Fruit fly (Drosophila melanogaster) whole organism, embryonic: Measurements from ENCODE around the gene CG15404.

Experiments
- Adf1 ChIP-seq: fragments of 200-800 bp; sonication (Bioruptor generic); IDR thresholded peaks from 2 replicates; pipeline ENCODE4 v1.3.6; 2022; ENCODE audit warnings: missing biosample characterization, missing genetic modification characterization
- Asciz ChIP-seq: fragments of 200-800 bp; sonication (Bioruptor generic); optimal IDR thresholded peaks from 2 replicates; lab custom pipeline; 2017; ENCODE audit warnings: missing biosample characterization, mild to moderate bottlenecking, missing genetic modification characterization, missing genetic modification reagents
- BEAF-32 ChIP-seq: fragments of 200-800 bp; sonication (Bioruptor generic); optimal IDR thresholded peaks from 3 replicates; lab custom pipeline; 2017; ENCODE audit warnings: missing biosample characterization, missing genetic modification characterization, mild to moderate bottlenecking, moderate library complexity, missing genetic modification reagents
- Bgb ChIP-seq: fragments of 200-800 bp; sonication (Bioruptor generic); IDR thresholded peaks from 2 replicates; pipeline ENCODE4 v1.3.6; 2022; ENCODE audit warnings: missing biosample characterization, missing genetic modification characterization; ENCODE audit not compliant: partially characterized antibody
- CG11093 ChIP-seq: fragments of 200-800 bp; sonication (Bioruptor generic); IDR thresholded peaks from 3 replicates; pipeline ENCODE4 v1.3.6; 2022; ENCODE audit warnings: missing biosample characterization, missing genetic modification characterization
- CG12219 ChIP-seq: fragments of 200-800 bp; sonication (Bioruptor generic); optimal IDR thresholded peaks from 3 replicates; lab custom pipeline; 2018; ENCODE audit warnings: missing biosample characterization, mild to moderate bottlenecking, missing genetic modification characterization
- CG12236 ChIP-seq: fragments of 200-800 bp; sonication (Bioruptor generic); optimal IDR thresholded peaks from 2 replicates; lab custom pipeline; 2016; ENCODE audit warnings: missing biosample characterization, missing genetic modification characterization
- CG12299 ChIP-seq: fragments of 200-800 bp; sonication (Bioruptor generic); optimal IDR thresholded peaks from 2 replicates; lab custom pipeline; 2018; ENCODE audit warnings: missing biosample characterization, mild to moderate bottlenecking, missing genetic modification characterization
- CG14860 ChIP-seq: fragments of 200-800 bp; sonication (Bioruptor generic); IDR thresholded peaks from 3 replicates; pipeline ENCODE4 v1.3.6; 2022; ENCODE audit warnings: missing biosample characterization, missing genetic modification characterization; ENCODE audit not compliant: partially characterized antibody
- CG15073 ChIP-seq: fragments of 200-800 bp; sonication (Bioruptor generic); optimal IDR thresholded peaks from 2 replicates; lab custom pipeline; 2016; ENCODE audit warnings: missing biosample characterization, missing genetic modification characterization
- CG17912 ChIP-seq: fragments of 200-800 bp; sonication (Bioruptor generic); optimal IDR thresholded peaks from 2 replicates; lab custom pipeline; 2018; ENCODE audit warnings: missing biosample characterization, mild to moderate bottlenecking, missing genetic modification characterization
- CG2202 ChIP-seq: fragments of 200-800 bp; sonication (Bioruptor generic); optimal IDR thresholded peaks from 2 replicates; lab custom pipeline; 2018; ENCODE audit warnings: missing biosample characterization, mild to moderate bottlenecking, missing genetic modification characterization
- CG2712 ChIP-seq: fragments of 200-800 bp; optimal IDR thresholded peaks from 3 replicates; lab custom pipeline; 2019; ENCODE audit warnings: missing biosample characterization, mild to moderate bottlenecking, missing genetic modification characterization, moderate library complexity
- CG30403 ChIP-seq: fragments of 200-800 bp; sonication (Bioruptor generic); optimal IDR thresholded peaks from 3 replicates; lab custom pipeline; 2016; ENCODE audit warnings: missing biosample characterization, missing genetic modification characterization
- CG30431 ChIP-seq: fragments of 200-800 bp; sonication (Bioruptor generic); optimal IDR thresholded peaks from 2 replicates; lab custom pipeline; 2017; ENCODE audit warnings: missing biosample characterization, missing genetic modification characterization
- CG32532 ChIP-seq: fragments of 200-800 bp; sonication (Bioruptor generic); IDR thresholded peaks from 2 replicates; pipeline ENCODE4 v1.3.6; 2022; ENCODE audit warnings: missing biosample characterization, missing genetic modification characterization
- CG6683 ChIP-seq: fragments of 200-800 bp; sonication (Bioruptor generic); optimal IDR thresholded peaks from 2 replicates; lab custom pipeline; 2017; ENCODE audit warnings: missing biosample characterization, mild to moderate bottlenecking, missing genetic modification characterization, missing genetic modification reagents
- CG8359 ChIP-seq: fragments of 200-800 bp; sonication (Bioruptor generic); optimal IDR thresholded peaks from 2 replicates; lab custom pipeline; 2017; ENCODE audit warnings: missing biosample characterization, mild to moderate bottlenecking, missing genetic modification characterization, borderline replicate concordance
- CG8944 ChIP-seq: fragments of 200-800 bp; sonication (Bioruptor generic); optimal IDR thresholded peaks from 3 replicates; lab custom pipeline; 2016; ENCODE audit warnings: missing biosample characterization, missing genetic modification characterization
- CG9797 ChIP-seq: fragments of 200-800 bp; sonication (Bioruptor generic); optimal IDR thresholded peaks from 3 replicates; lab custom pipeline; 2018; ENCODE audit warnings: missing biosample characterization, mild to moderate bottlenecking, missing genetic modification characterization
- Dref ChIP-seq: fragments of 200-800 bp; sonication (Bioruptor generic); IDR thresholded peaks from 2 replicates; pipeline ENCODE4 v1.3.6; 2022; ENCODE audit warnings: missing biosample characterization, missing genetic modification characterization
- Gsc ChIP-seq: fragments of 200-800 bp; sonication (Bioruptor generic); IDR thresholded peaks from 2 replicates; pipeline ENCODE4 v1.3.6; 2022; ENCODE audit warnings: missing biosample characterization, missing genetic modification characterization
- HLH54F ChIP-seq: fragments of 200-800 bp; sonication (Bioruptor generic); optimal IDR thresholded peaks from 3 replicates; lab custom pipeline; 2016; ENCODE audit warnings: missing biosample characterization, missing genetic modification characterization
- Hr3 ChIP-seq: fragments of 200-800 bp; sonication (Bioruptor generic); optimal IDR thresholded peaks from 3 replicates; lab custom pipeline; 2016; ENCODE audit warnings: missing biosample characterization, missing genetic modification characterization
- Hr78 ChIP-seq, 2 experiments: fragments of 200-800 bp in 1 of 2; fragments of >200 bp in 1 of 2; sonication (Bioruptor generic) in 1 of 2; optimal IDR thresholded peaks; 2 replicates each; lab custom pipeline; 2017 to 2019; ENCODE audit warnings: missing biosample characterization in 2 of 2, missing genetic modification characterization in 2 of 2, mild to moderate bottlenecking in 1 of 2, moderate library complexity in 1 of 2
- NFAT ChIP-seq: fragments of 200-800 bp; sonication (Bioruptor generic); IDR thresholded peaks from 2 replicates; pipeline ENCODE4 v1.3.6; 2022; ENCODE audit warnings: missing biosample characterization, missing genetic modification characterization
- Pdp1 ChIP-seq, 2 experiments: fragments of 200-800 bp; sonication (Bioruptor generic); optimal IDR thresholded peaks; 3 replicates each; lab custom pipeline; 2016; ENCODE audit warnings: missing biosample characterization in 2 of 2, missing genetic modification characterization in 2 of 2, mild to moderate bottlenecking in 1 of 2, moderate library complexity in 1 of 2
- Side ChIP-seq: fragments of 200-800 bp; sonication (Bioruptor generic); optimal IDR thresholded peaks from 2 replicates; lab custom pipeline; 2016; ENCODE audit warnings: missing biosample characterization, missing genetic modification characterization
- Trl ChIP-seq, 3 experiments: fragments of >200 bp in 2 of 3; fragments of 200-800 bp in 1 of 3; sonication (Bioruptor generic) in 1 of 3; optimal IDR thresholded peaks; 2 replicates in 1 of 3; 3 replicates in 2 of 3; lab custom pipeline; 2016 to 2017; ENCODE audit warnings: missing biosample characterization in 1 of 3, missing genetic modification characterization in 1 of 3
- ap ChIP-seq: fragments of 200-800 bp; sonication (Bioruptor generic); IDR thresholded peaks from 2 replicates; pipeline ENCODE4 v1.3.6; 2022; ENCODE audit warnings: missing biosample characterization, missing genetic modification characterization
- bowl ChIP-seq: fragments of 200-800 bp; sonication (Bioruptor generic); IDR thresholded peaks from 2 replicates; pipeline ENCODE4 v1.3.6; 2022; ENCODE audit warnings: missing biosample characterization, missing genetic modification characterization
- bsh ChIP-seq, 2 experiments: fragments of 200-800 bp; sonication (Bioruptor generic); optimal IDR thresholded peaks; 2 replicates each; lab custom pipeline; 2017 to 2018; ENCODE audit warnings: mild to moderate bottlenecking in 2 of 2, missing biosample characterization in 2 of 2, missing genetic modification characterization in 2 of 2, moderate library complexity in 1 of 2
- btn ChIP-seq: fragments of 200-800 bp; sonication (Bioruptor generic); optimal IDR thresholded peaks from 2 replicates; lab custom pipeline; 2016; ENCODE audit warnings: missing biosample characterization, missing genetic modification characterization
- caup ChIP-seq: fragments of 200-800 bp; sonication (Bioruptor generic); optimal IDR thresholded peaks from 3 replicates; lab custom pipeline; 2017; ENCODE audit warnings: missing biosample characterization, mild to moderate bottlenecking, missing genetic modification characterization, moderate library complexity; ENCODE audit not compliant: severe bottlenecking
- danr ChIP-seq: fragments of 200-800 bp; sonication (Bioruptor generic); IDR thresholded peaks from 2 replicates; pipeline ENCODE4 v1.3.6; 2022; ENCODE audit warnings: missing biosample characterization, missing genetic modification characterization
- emc ChIP-seq: fragments of 200-800 bp; sonication (Bioruptor generic); optimal IDR thresholded peaks from 2 replicates; lab custom pipeline; 2016; ENCODE audit warnings: missing biosample characterization, missing genetic modification characterization
- eyg ChIP-seq: fragments of 200-800 bp; sonication (Bioruptor generic); optimal IDR thresholded peaks from 3 replicates; lab custom pipeline; 2016; ENCODE audit warnings: missing biosample characterization, missing genetic modification characterization
- ftz-f1 ChIP-seq: fragments of 200-800 bp; sonication (Bioruptor generic); optimal IDR thresholded peaks from 2 replicates; lab custom pipeline; 2016; ENCODE audit warnings: missing biosample characterization, missing genetic modification characterization
- ham ChIP-seq: fragments of 200-800 bp; sonication (Bioruptor generic); IDR thresholded peaks from 2 replicates; pipeline ENCODE4 v1.3.6; 2022; ENCODE audit warnings: missing biosample characterization, missing genetic modification characterization
- lab ChIP-seq: fragments of 200-800 bp; sonication (Bioruptor generic); optimal IDR thresholded peaks from 3 replicates; lab custom pipeline; 2017; ENCODE audit warnings: missing biosample characterization, missing genetic modification characterization, mild to moderate bottlenecking, moderate library complexity, missing genetic modification reagents
- mam ChIP-seq: fragments of 200-800 bp; sonication (Bioruptor generic); optimal IDR thresholded peaks from 3 replicates; lab custom pipeline; 2016; ENCODE audit warnings: missing biosample characterization, missing genetic modification characterization
- nau ChIP-seq: fragments of 200-800 bp; sonication (Bioruptor generic); optimal IDR thresholded peaks from 3 replicates; lab custom pipeline; 2017; ENCODE audit warnings: missing biosample characterization, mild to moderate bottlenecking, missing genetic modification characterization, missing genetic modification reagents
- p53 ChIP-seq: fragments of 200-800 bp; sonication (Bioruptor generic); optimal IDR thresholded peaks from 2 replicates; lab custom pipeline; 2016; ENCODE audit warnings: missing biosample characterization, missing genetic modification characterization
- peb ChIP-seq: fragments of 200-800 bp; sonication (Bioruptor generic); IDR thresholded peaks from 2 replicates; pipeline ENCODE4 v1.3.6; 2022; ENCODE audit warnings: missing biosample characterization, missing genetic modification characterization
- pfk ChIP-seq: fragments of 200-800 bp; sonication (Bioruptor generic); optimal IDR thresholded peaks from 2 replicates; lab custom pipeline; 2018; ENCODE audit warnings: missing biosample characterization, mild to moderate bottlenecking, missing genetic modification characterization, moderate library complexity
- sc ChIP-seq, 3 experiments: fragments of >200 bp in 2 of 3; fragments of 200-800 bp in 1 of 3; sonication (Bioruptor generic) in 1 of 3; optimal IDR thresholded peaks; 2 replicates in 2 of 3; 3 replicates in 1 of 3; lab custom pipeline; 2017; ENCODE audit warnings: mild to moderate bottlenecking in 1 of 3, missing biosample characterization in 1 of 3, missing genetic modification characterization in 1 of 3, missing genetic modification reagents in 1 of 3
- tio ChIP-seq: fragments of 200-800 bp; sonication (Bioruptor generic); optimal IDR thresholded peaks from 2 replicates; lab custom pipeline; 2017; ENCODE audit warnings: missing biosample characterization, missing genetic modification characterization, inconsistent platforms
- trem ChIP-seq: fragments of 200-800 bp; optimal IDR thresholded peaks from 3 replicates; lab custom pipeline; 2019; ENCODE audit warnings: missing biosample characterization, mild to moderate bottlenecking, missing genetic modification characterization, moderate library complexity
- vvl ChIP-seq: fragments of 200-800 bp; sonication (Bioruptor generic); IDR thresholded peaks from 2 replicates; pipeline ENCODE4 v1.3.6; 2022; ENCODE audit warnings: missing biosample characterization, missing genetic modification characterization
- wdn ChIP-seq: fragments of 200-800 bp; sonication (Bioruptor generic); IDR thresholded peaks from 2 replicates; pipeline ENCODE4 v1.3.6; 2022; ENCODE audit warnings: missing biosample characterization, missing genetic modification characterization

CG15404 gene

DNA sequence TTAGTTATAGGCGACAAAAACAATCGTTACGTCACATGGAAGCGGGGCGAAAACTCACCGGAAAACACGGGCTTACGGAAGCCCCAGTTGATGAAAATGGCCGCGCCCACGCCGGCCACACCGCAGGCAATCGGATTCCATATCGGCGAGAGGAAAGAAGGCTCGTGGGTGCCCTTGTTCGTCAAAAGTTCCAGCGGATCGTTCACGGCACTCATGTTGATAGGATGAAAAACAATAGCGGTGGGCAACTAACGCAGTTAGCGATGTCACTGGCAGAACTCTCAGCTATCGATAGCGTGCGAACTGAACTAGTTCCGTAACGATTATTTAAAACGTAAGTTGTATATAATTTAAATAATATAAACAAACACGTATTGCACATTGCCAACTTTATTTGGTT, 28.3 kb upstream of the CG15404 start, which contains the start of gene ND-B14.5B (continued):
- TF ChIP-seq Trl (optimal IDR thresholded peaks at IDR 0.05; lab: Kevin White, UChicago), result no peak
- TF ChIP-seq Trl (GFP tag; optimal IDR thresholded peaks at IDR 0.05; lab: Kevin White, UChicago), result no peak
- no peak for TF ChIP-seq CG17912 (GFP tag; lab: Kevin White, UChicago)
- TF ChIP-seq CG14860 (GFP tag; lab: Robert Waterston, UW), result peak; percentile 61
- no peak for TF ChIP-seq p53 (GFP tag; lab: Kevin White, UChicago)
- TF ChIP-seq NFAT (GFP tag; lab: Robert Waterston, UW), result no peak
- no peak for TF ChIP-seq Adf1 (GFP tag; lab: Robert Waterston, UW)
- no peak for TF ChIP-seq ftz-f1 (GFP tag; lab: Kevin White, UChicago)
- no peak for TF ChIP-seq nau
- no peak for TF ChIP-seq danr
- TF ChIP-seq CG11093 (GFP tag; lab: Robert Waterston, UW), result no peak
- TF ChIP-seq CG8944 (GFP tag; lab: Kevin White, UChicago), result no peak
- no peak for TF ChIP-seq CG32532 (GFP tag; lab: Robert Waterston, UW)
- no peak for TF ChIP-seq mam (GFP tag; lab: Kevin White, UChicago)
- peak; percentile 17 for TF ChIP-seq CG2712 (tag; lab: Kevin White, UChicago)
- TF ChIP-seq HLH54F (GFP tag; lab: Kevin White, UChicago), result no peak
- no peak for TF ChIP-seq CG2202 (tag; lab: Kevin White, UChicago)
- TF ChIP-seq CG30403 (GFP tag; lab: Kevin White, UChicago), result no peak
- TF ChIP-seq lab, result no peak
- no peak for TF ChIP-seq ap (GFP tag; lab: Robert Waterston, UW)
- peak; percentile 79 for TF ChIP-seq BEAF-32 (GFP tag; lab: Kevin White, UChicago)
- no peak for TF ChIP-seq peb (GFP tag; lab: Robert Waterston, UW)
- no peak for TF ChIP-seq CG12219
- TF ChIP-seq btn (GFP tag; lab: Kevin White, UChicago), result no peak
- TF ChIP-seq Hr3 (GFP tag; lab: Kevin White, UChicago), result no peak
- no peak for TF ChIP-seq CG6683 (GFP tag; lab: Kevin White, UChicago)
- TF ChIP-seq caup (GFP tag; lab: Kevin White, UChicago), result no peak
- TF ChIP-seq Bgb (GFP tag; lab: Robert Waterston, UW), result peak; percentile 85
- TF ChIP-seq CG12236 (GFP tag; lab: Kevin White, UChicago), result no peak
- TF ChIP-seq pfk (GFP tag; lab: Kevin White, UChicago), result no peak
- peak; percentile 75 for TF ChIP-seq vvl (GFP tag; lab: Robert Waterston, UW)
- TF ChIP-seq CG8359 (GFP tag; lab: Kevin White, UChicago), result no peak
- TF ChIP-seq sc (optimal IDR thresholded peaks at IDR 0.05; lab: Kevin White, UChicago), result no peak
- no peak for TF ChIP-seq sc (GFP tag; optimal IDR thresholded peaks at IDR 0.05; lab: Kevin White, UChicago)
- TF ChIP-seq trem (tag; lab: Kevin White, UChicago), result peak; percentile 13
- peak in 1 of 2 experiments; percentile 97 for TF ChIP-seq Pdp1 (GFP tag; optimal IDR thresholded peaks at IDR 0.05; lab: Kevin White, UChicago)
- peak; percentile 73 for TF ChIP-seq Dref (GFP tag; lab: Robert Waterston, UW)
- TF ChIP-seq Side (GFP tag; lab: Kevin White, UChicago), result no peak
- no peak for TF ChIP-seq wdn (GFP tag; lab: Robert Waterston, UW)
- no peak for TF ChIP-seq Gsc (GFP tag; lab: Robert Waterston, UW)
- no peak for TF ChIP-seq CG12299 (tag; lab: Kevin White, UChicago)
- TF ChIP-seq tio, result no peak
- no peak for TF ChIP-seq CG9797 (GFP tag; lab: Kevin White, UChicago)
- no peak for TF ChIP-seq CG30431 (GFP tag; lab: Kevin White, UChicago)
- no peak for TF ChIP-seq bowl (GFP tag; lab: Robert Waterston, UW)
- no peak for TF ChIP-seq Hr78 (GFP tag; optimal IDR thresholded peaks at IDR 0.05; lab: Kevin White, UChicago)
- no peak for TF ChIP-seq ham (GFP tag; lab: Robert Waterston, UW)
- TF ChIP-seq bsh (GFP tag; optimal IDR thresholded peaks at IDR 0.05; lab: Kevin White, UChicago), result no peak
- no peak for TF ChIP-seq CG15073 (GFP tag; lab: Kevin White, UChicago)
- no peak for TF ChIP-seq emc
- TF ChIP-seq Asciz (GFP tag; lab: Kevin White, UChicago), result no peak
- no peak for TF ChIP-seq eyg (GFP tag; lab: Kevin White, UChicago)
